Fruit fly (Drosophila melanogaster) whole organism, adult: ENCODE measurements around the gene CG5050.
A peak's percentile ranks its signal among the peaks of the same experiment; 100 is the strongest.

Experiments used
- CG12768 ChIP-seq: fragments of 200-800 bp; sonication (Bioruptor generic); optimal IDR thresholded peaks from 2 replicates; lab custom pipeline; 2017; ENCODE audit warnings: missing biosample characterization, missing genetic modification characterization, mild to moderate bottlenecking, moderate library complexity, missing genetic modification reagents
- CG7101 ChIP-seq: fragments of 200-800 bp; sonication (Bioruptor generic); optimal IDR thresholded peaks from 2 replicates; lab custom pipeline; 2018; ENCODE audit warnings: missing biosample characterization, mild to moderate bottlenecking, missing genetic modification characterization, moderate library complexity
- Hr96 ChIP-seq: fragments of 200-800 bp; sonication (Bioruptor generic); optimal IDR thresholded peaks from 2 replicates; lab custom pipeline; 2016; ENCODE audit warnings: missing biosample characterization, missing genetic modification characterization
- cic ChIP-seq: fragments of 200-800 bp; sonication (Bioruptor generic); optimal IDR thresholded peaks from 2 replicates; lab custom pipeline; 2017; ENCODE audit warnings: missing biosample characterization, mild to moderate bottlenecking, missing genetic modification characterization, moderate library complexity
- kay ChIP-seq: fragments of 200-800 bp; sonication (Bioruptor generic); peaks from one replicate; lab custom pipeline; 2016; ENCODE audit warnings: missing biosample characterization, missing genetic modification characterization, borderline replicate concordance

dm6 chr2L:17477710-17478109 lies 25.0 kb downstream of the CG5050 start, which contains the start of gene cass:
- TF ChIP-seq cic (peak; percentile 18), CG12768 (GFP tag; lab: Kevin White, UChicago) (no peak), kay (GFP tag; lab: Kevin White, UChicago) (no peak), CG7101 (tag; lab: Kevin White, UChicago) (no peak), Hr96 (no peak)
